Worm (Caenorhabditis elegans) whole organism, L4 larva: ENCODE measurements around the gene his-38.

Source experiments
- F37D6.2 ChIP-seq: sonication (generic microtip); optimal IDR thresholded peaks from 2 replicates; lab custom pipeline; 2016; ENCODE audit warnings: mild to moderate bottlenecking, missing genetic modification characterization, missing compliant biosample characterization
- F44E2.7 ChIP-seq: fragments of 200-800 bp; sonication (Bioruptor generic); IDR thresholded peaks from 2 replicates; pipeline ENCODE4 v2.1.2; 2022; ENCODE audit warnings: missing genetic modification characterization, missing compliant biosample characterization
- R02D3.7 ChIP-seq: fragments of 150-350 bp; sonication (generic microtip); optimal IDR thresholded peaks from 3 replicates; lab custom pipeline; 2014; ENCODE audit warnings: missing biosample characterization, missing genetic modification characterization
- T20F7.1 ChIP-seq: fragments of 200-800 bp; sonication (Bioruptor generic); optimal IDR thresholded peaks from 2 replicates; lab custom pipeline; 2018; ENCODE audit warnings: mild to moderate bottlenecking, missing genetic modification characterization, missing compliant biosample characterization
- T26A8.4 ChIP-seq: fragments of 200-800 bp; sonication (Bioruptor generic); IDR thresholded peaks from 2 replicates; pipeline ENCODE4 v1.3.6; 2022; ENCODE audit warnings: missing genetic modification characterization, missing compliant biosample characterization
- Y105C5A.15 ChIP-seq: fragments of 200-800 bp; sonication (Bioruptor generic); IDR thresholded peaks from 2 replicates; pipeline ENCODE4 v1.3.6; 2022; ENCODE audit warnings: missing genetic modification characterization, missing compliant biosample characterization
- Y5F2A.4 ChIP-seq: fragments of 200-800 bp; sonication (Bioruptor generic); optimal IDR thresholded peaks from 2 replicates; lab custom pipeline; 2018; ENCODE audit warnings: mild to moderate bottlenecking, missing genetic modification characterization, missing compliant biosample characterization
- ZK337.2 ChIP-seq: fragments of 200-800 bp; sonication (Bioruptor generic); IDR thresholded peaks from 2 replicates; pipeline ENCODE4 v1.3.6; 2022; ENCODE audit warnings: missing genetic modification reagents, missing genetic modification characterization, missing compliant biosample characterization
- aha-1 ChIP-seq: fragments of 150-350 bp; peaks from one replicate; lab custom pipeline; 2014; ENCODE audit warnings: missing biosample characterization, missing genetic modification characterization
- arid-1 ChIP-seq: fragments of 200-800 bp; sonication (Bioruptor generic); conservative IDR thresholded peaks from 2 replicates; pipeline ENCODE4 v1.3.6; 2022; ENCODE audit warnings: missing genetic modification reagents, missing genetic modification characterization, missing compliant biosample characterization
- ceh-28 ChIP-seq: fragments of 150-350 bp; optimal IDR thresholded peaks from 2 replicates; lab custom pipeline; 2014; ENCODE audit warnings: missing biosample characterization, missing genetic modification reagents, missing genetic modification characterization
- ces-1 ChIP-seq: fragments of 150-350 bp; sonication (generic microtip); optimal IDR thresholded peaks from 4 replicates; lab custom pipeline; 2014; ENCODE audit warnings: missing biosample characterization, missing genetic modification reagents, missing genetic modification characterization
- daf-16 ChIP-seq, 3 experiments: sonication (generic microtip); optimal IDR thresholded peaks; 2 replicates each; lab custom pipeline; 2016 to 2017; ENCODE audit warnings: missing genetic modification characterization in 3 of 3, missing genetic modification reagents in 3 of 3, mild to moderate bottlenecking in 2 of 3, missing compliant biosample characterization in 2 of 3, missing biosample characterization in 1 of 3, moderate library complexity in 1 of 3
- daf-19 ChIP-seq: fragments of 200-800 bp; sonication (Bioruptor generic); conservative IDR thresholded peaks from 2 replicates; pipeline ENCODE4 v1.3.6; 2022; ENCODE audit warnings: missing genetic modification characterization, missing compliant biosample characterization
- dmd-6 ChIP-seq: fragments of 200-800 bp; sonication (Bioruptor generic); IDR thresholded peaks from 2 replicates; pipeline ENCODE4 v1.3.6; 2022; ENCODE audit warnings: missing genetic modification reagents, missing genetic modification characterization, missing compliant biosample characterization
- dpl-1 ChIP-seq: fragments of 150-350 bp; optimal IDR thresholded peaks from 2 replicates; lab custom pipeline; 2014; ENCODE audit warnings: missing biosample characterization, missing genetic modification reagents, missing genetic modification characterization
- dve-1 ChIP-seq: sonication (generic microtip); optimal IDR thresholded peaks from 2 replicates; lab custom pipeline; 2017; ENCODE audit warnings: antibody characterized with exemption, mild to moderate bottlenecking, missing genetic modification characterization, missing compliant biosample characterization; ENCODE audit not compliant: insufficient read depth
- egl-43 ChIP-seq: fragments of 200-800 bp; sonication (Bioruptor generic); IDR thresholded peaks from 2 replicates; pipeline ENCODE4 v1.3.6; 2022; ENCODE audit warnings: missing genetic modification reagents, missing genetic modification characterization, missing compliant biosample characterization
- fos-1 ChIP-seq: fragments of 150-350 bp; optimal IDR thresholded peaks from 2 replicates; lab custom pipeline; 2014; ENCODE audit warnings: missing biosample characterization, missing genetic modification characterization
- hlh-11 ChIP-seq: fragments of 200-800 bp; sonication (Bioruptor generic); optimal IDR thresholded peaks from 2 replicates; lab custom pipeline; 2018; ENCODE audit warnings: mild to moderate bottlenecking, missing genetic modification characterization, missing compliant biosample characterization
- hlh-30 ChIP-seq: sonication (generic microtip); optimal IDR thresholded peaks from 2 replicates; lab custom pipeline; 2017; ENCODE audit warnings: antibody characterized with exemption, mild to moderate bottlenecking, missing genetic modification characterization, missing compliant biosample characterization; ENCODE audit not compliant: insufficient read depth
- jun-1 ChIP-seq: fragments of 150-350 bp; optimal IDR thresholded peaks from 2 replicates; lab custom pipeline; 2014; ENCODE audit warnings: missing biosample characterization, missing genetic modification reagents, missing genetic modification characterization
- lin-1 ChIP-seq: fragments of 200-800 bp; sonication (Bioruptor generic); IDR thresholded peaks from 2 replicates; pipeline ENCODE4 v1.3.6; 2022; ENCODE audit warnings: missing genetic modification reagents, missing genetic modification characterization, missing compliant biosample characterization
- lin-13 ChIP-seq: fragments of 150-350 bp; optimal IDR thresholded peaks from 2 replicates; lab custom pipeline; 2014; ENCODE audit warnings: missing biosample characterization, missing genetic modification reagents, missing genetic modification characterization
- lin-15B ChIP-seq: fragments of 150-350 bp; sonication (generic microtip); optimal IDR thresholded peaks from 3 replicates; lab custom pipeline; 2014; ENCODE audit warnings: missing biosample characterization, missing genetic modification characterization
- lin-39 ChIP-seq: fragments of 150-350 bp; optimal IDR thresholded peaks from 2 replicates; lab custom pipeline; 2014; ENCODE audit warnings: missing biosample characterization, missing genetic modification reagents, missing genetic modification characterization
- madf-5 ChIP-seq, 2 experiments: fragments of 200-800 bp; sonication (Bioruptor generic); IDR thresholded peaks; 2 replicates each; pipeline ENCODE4 v1.3.6; 2022; ENCODE audit warnings: missing compliant biosample characterization in 2 of 2, missing genetic modification characterization in 2 of 2
- mdl-1 ChIP-seq, 2 experiments: fragments of 150-350 bp in 1 of 2; sonication (generic microtip) in 1 of 2; optimal IDR thresholded peaks; 2 replicates each; lab custom pipeline; 2014 to 2017; ENCODE audit warnings: missing biosample characterization in 2 of 2, missing genetic modification characterization in 2 of 2
- mes-2 ChIP-seq: sonication (generic microtip); optimal IDR thresholded peaks from 2 replicates; lab custom pipeline; 2016; ENCODE audit warnings: missing genotype, mild to moderate bottlenecking, missing genetic modification characterization, missing compliant biosample characterization; ENCODE audit not compliant: poor library complexity, severe bottlenecking
- mxl-2 ChIP-seq: fragments of 200-800 bp; sonication (Bioruptor generic); conservative IDR thresholded peaks from 2 replicates; pipeline ENCODE4 v1.3.6; 2022; ENCODE audit warnings: missing genetic modification reagents, missing genetic modification characterization, missing compliant biosample characterization
- nhr-102 ChIP-seq: sonication (generic microtip); optimal IDR thresholded peaks from 2 replicates; lab custom pipeline; 2016; ENCODE audit warnings: mild to moderate bottlenecking, missing genetic modification characterization, moderate library complexity, missing compliant biosample characterization
- nhr-111 ChIP-seq: fragments of 200-800 bp; sonication (Bioruptor generic); optimal IDR thresholded peaks from 2 replicates; lab custom pipeline; 2018; ENCODE audit warnings: mild to moderate bottlenecking, missing genetic modification characterization, missing compliant biosample characterization
- nhr-237 ChIP-seq: sonication (generic microtip); optimal IDR thresholded peaks from 2 replicates; lab custom pipeline; 2017; ENCODE audit warnings: missing biosample characterization, missing genetic modification characterization
- nhr-41 ChIP-seq: fragments of 200-800 bp; sonication (Bioruptor generic); IDR thresholded peaks from 2 replicates; pipeline ENCODE4 v1.3.6; 2022; ENCODE audit warnings: missing genetic modification reagents, missing genetic modification characterization, missing compliant biosample characterization
- nhr-48 ChIP-seq: sonication (generic microtip); optimal IDR thresholded peaks from 2 replicates; lab custom pipeline; 2016; ENCODE audit warnings: mild to moderate bottlenecking, missing genetic modification characterization, missing compliant biosample characterization
- nhr-6 ChIP-seq: fragments of 150-350 bp; optimal IDR thresholded peaks from 2 replicates; lab custom pipeline; 2014; ENCODE audit warnings: missing biosample characterization, missing genetic modification characterization
- set-16 ChIP-seq: fragments of 200-800 bp; sonication (Bioruptor generic); IDR thresholded peaks from 2 replicates; pipeline ENCODE4 v1.3.6; 2022; ENCODE audit warnings: missing genetic modification reagents, missing genetic modification characterization, missing compliant biosample characterization
- snpc-1.2 ChIP-seq: fragments of 200-800 bp; sonication (Bioruptor generic); IDR thresholded peaks from 2 replicates; pipeline ENCODE4 v1.3.6; 2022; ENCODE audit warnings: missing genetic modification reagents, missing genetic modification characterization, missing compliant biosample characterization
- spr-1 ChIP-seq: sonication (generic microtip); optimal IDR thresholded peaks from 2 replicates; lab custom pipeline; 2016; ENCODE audit warnings: mild to moderate bottlenecking, missing genetic modification characterization, missing compliant biosample characterization
- spr-3 ChIP-seq: fragments of 200-800 bp; sonication (Bioruptor generic); optimal IDR thresholded peaks from 2 replicates; lab custom pipeline; 2018; ENCODE audit warnings: mild to moderate bottlenecking, missing genetic modification characterization, missing compliant biosample characterization
- unc-62 ChIP-seq, 3 experiments: fragments of 150-350 bp in 1 of 3; sonication (generic microtip); optimal IDR thresholded peaks in 2 of 3; peaks in 1 of 3; 1 replicate in 1 of 3; 2 replicates in 2 of 3; lab custom pipeline; 2014 to 2017; ENCODE audit warnings: missing biosample characterization in 3 of 3, missing genetic modification characterization in 3 of 3, missing genetic modification reagents in 3 of 3, missing genotype in 1 of 3
- vab-7 ChIP-seq: fragments of 200-800 bp; sonication (Bioruptor generic); IDR thresholded peaks from 2 replicates; pipeline ENCODE4 v1.3.6; 2022; ENCODE audit warnings: missing genetic modification reagents, missing genetic modification characterization, missing compliant biosample characterization
- zag-1 ChIP-seq: fragments of 150-350 bp; optimal IDR thresholded peaks from 2 replicates; lab custom pipeline; 2014; ENCODE audit warnings: missing biosample characterization, missing genetic modification characterization
- zfp-2 ChIP-seq: sonication (generic microtip); optimal IDR thresholded peaks from 2 replicates; lab custom pipeline; 2016; ENCODE audit warnings: mild to moderate bottlenecking, missing genetic modification characterization, missing compliant biosample characterization
- zfp-3 ChIP-seq: fragments of 200-800 bp; sonication (Bioruptor generic); conservative IDR thresholded peaks from 2 replicates; pipeline ENCODE4 v1.3.6; 2022; ENCODE audit warnings: missing genetic modification reagents, missing genetic modification characterization, missing compliant biosample characterization
- ztf-7 ChIP-seq: fragments of 150-350 bp; optimal IDR thresholded peaks from 2 replicates; lab custom pipeline; 2014; ENCODE audit warnings: missing biosample characterization, missing genetic modification characterization

Gene his-38

DNA sequence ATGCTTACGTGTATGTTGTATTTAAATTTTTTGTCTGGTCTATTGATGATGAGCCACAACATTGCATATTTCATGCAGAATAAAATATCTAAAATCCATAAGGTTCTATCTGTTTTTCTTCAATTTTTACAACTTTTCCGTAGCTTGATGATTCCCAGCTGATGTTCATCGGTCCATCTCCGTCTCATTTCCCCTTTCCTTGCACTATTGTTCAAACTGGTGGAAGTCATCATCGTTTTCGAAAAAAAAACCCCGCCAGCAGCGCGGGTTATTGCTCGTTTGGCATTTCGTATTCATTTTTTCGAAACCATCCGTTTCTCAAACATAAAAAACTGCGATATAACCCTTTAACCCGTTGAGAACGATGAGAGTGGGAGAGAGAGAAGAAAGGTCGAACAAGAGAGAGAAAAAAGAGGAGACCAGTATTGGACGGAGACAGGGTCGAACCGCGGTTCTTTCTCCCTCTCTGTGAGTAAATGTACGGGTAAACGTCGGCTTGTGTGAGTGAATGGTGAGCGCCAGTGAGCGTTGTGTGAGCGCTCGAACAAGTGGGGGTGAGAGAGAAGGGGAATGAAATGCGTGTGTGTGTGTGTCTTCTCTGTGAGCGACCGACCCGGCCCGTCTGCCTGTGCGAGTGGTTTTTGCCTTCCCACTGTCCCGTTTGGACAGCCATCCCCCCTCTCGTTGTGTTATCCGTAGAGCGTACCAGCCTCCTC is 44.9 kb downstream of the his-38 start (continued):
- TF ChIP-seq nhr-237 (tag; lab: Kevin White, UChicago) (no peak), snpc-1.2 (GFP tag; lab: Robert Waterston, UW) (no peak), lin-1 (GFP tag; lab: Robert Waterston, UW) (no peak), jun-1 (tag; lab: Kevin White, UChicago) (peak; percentile 61), hlh-11 (tag; lab: Kevin White, UChicago) (peak; percentile 95), hlh-30 (tag; lab: Kevin White, UChicago) (peak; percentile 81), zag-1 (tag; lab: Kevin White, UChicago) (no peak), set-16 (GFP tag; lab: Robert Waterston, UW) (peak; percentile 88), madf-5 (GFP tag; IDR thresholded peaks at IDR 0.05; lab: Robert Waterston, UW) (no peak), zfp-2 (tag; lab: Kevin White, UChicago) (peak; percentile 59), ZK337.2 (0 out of 2 replicates have a peak, but pooled peaks have one; percentile 19), egl-43 (GFP tag; lab: Robert Waterston, UW) (no peak; the same call in 1 of the 2 replicates)

ce11 chrX:7260327-7261019 is 49.2 kb downstream of the his-38 start, which contains the start of gene lact-1:
lact-1 (minus strand) TSS chrX:7260377.
- TF ChIP-seq ces-1 = no peak
- no peak for TF ChIP-seq mxl-2 (GFP tag; lab: Robert Waterston, UW)
- TF ChIP-seq lin-15B = no peak
- no peak for TF ChIP-seq F37D6.2 (tag; lab: Kevin White, UChicago)
- TF ChIP-seq ceh-28 (tag; lab: Kevin White, UChicago) = no peak
- no peak for TF ChIP-seq R02D3.7
- TF ChIP-seq lin-13 (GFP tag; lab: Kevin White, UChicago) = no peak
- no peak for TF ChIP-seq F44E2.7
- no peak for TF ChIP-seq nhr-41 (GFP tag; lab: Robert Waterston, UW)
- no peak for TF ChIP-seq T26A8.4 (GFP tag; lab: Robert Waterston, UW)
- no peak for TF ChIP-seq daf-16 (GFP tag; optimal IDR thresholded peaks at IDR 0.05; lab: Kevin White, UChicago)
- peak; percentile 61 for TF ChIP-seq daf-16 (tag; optimal IDR thresholded peaks at IDR 0.05; lab: Kevin White, UChicago)
- no peak for TF ChIP-seq unc-62 (GFP tag; optimal IDR thresholded peaks at IDR 0.05 in 1 of 2; lab: Kevin White, UChicago)
- TF ChIP-seq unc-62 (tag; optimal IDR thresholded peaks at IDR 0.05; lab: Kevin White, UChicago) = no peak
- no peak for TF ChIP-seq spr-3 (GFP tag; lab: Kevin White, UChicago)
- no peak for TF ChIP-seq ztf-7 (tag; lab: Kevin White, UChicago)
- no peak for TF ChIP-seq Y5F2A.4 (GFP tag; lab: Kevin White, UChicago)
- no peak for TF ChIP-seq zag-1 (tag; lab: Kevin White, UChicago)
- TF ChIP-seq nhr-102 (tag; lab: Kevin White, UChicago) = no peak
- TF ChIP-seq T20F7.1 (GFP tag; lab: Kevin White, UChicago) = peak; percentile 32
- TF ChIP-seq zfp-3 (GFP tag; lab: Robert Waterston, UW) = no peak
- no peak for TF ChIP-seq mdl-1 (tag; optimal IDR thresholded peaks at IDR 0.05; lab: Kevin White, UChicago)
- TF ChIP-seq nhr-111 = no peak
- TF ChIP-seq lin-39 (tag; lab: Kevin White, UChicago) = no peak
- TF ChIP-seq dve-1 (tag; lab: Kevin White, UChicago) = peak; percentile 27
- no peak for TF ChIP-seq nhr-48 (tag; lab: Kevin White, UChicago)
- no peak for TF ChIP-seq arid-1 (GFP tag; lab: Robert Waterston, UW)
- no peak for TF ChIP-seq spr-1 (tag; lab: Kevin White, UChicago)
- no peak for TF ChIP-seq fos-1 (tag; lab: Kevin White, UChicago)
- no peak for TF ChIP-seq hlh-11 (tag; lab: Kevin White, UChicago)
- no peak for TF ChIP-seq mes-2 (tag; lab: Kevin White, UChicago)
- TF ChIP-seq aha-1 (tag; lab: Kevin White, UChicago) = peak; percentile 55
- no peak for TF ChIP-seq nhr-237 (tag; lab: Kevin White, UChicago)
- no peak for TF ChIP-seq daf-19 (GFP tag; lab: Robert Waterston, UW)
- TF ChIP-seq vab-7 (GFP tag; lab: Robert Waterston, UW) = no peak
- no peak for TF ChIP-seq dmd-6
- no peak for TF ChIP-seq dpl-1
- no peak for TF ChIP-seq Y105C5A.15 (GFP tag; lab: Robert Waterston, UW)
- no peak for TF ChIP-seq nhr-6 (tag; lab: Kevin White, UChicago)
